Fruit fly (Drosophila melanogaster) whole organism, embryonic: ENCODE results near the gene Ets97D.

Experiments used
- BEAF-32 ChIP-seq: fragments of 200-800 bp; sonication (Bioruptor generic); optimal IDR thresholded peaks from 3 replicates; lab custom pipeline; 2017; ENCODE audit warnings: missing biosample characterization, missing genetic modification characterization, mild to moderate bottlenecking, moderate library complexity, missing genetic modification reagents
- BtbVII ChIP-seq: fragments of 200-800 bp; sonication (Bioruptor generic); optimal IDR thresholded peaks from 3 replicates; lab custom pipeline; 2017; ENCODE audit warnings: missing biosample characterization, mild to moderate bottlenecking, missing genetic modification characterization
- CG10274 ChIP-seq: fragments of 200-800 bp; sonication (Bioruptor generic); optimal IDR thresholded peaks from 3 replicates; lab custom pipeline; 2017; ENCODE audit warnings: missing biosample characterization, mild to moderate bottlenecking, missing genetic modification characterization
- CG10959 ChIP-seq: fragments of 200-800 bp; sonication (Bioruptor generic); IDR thresholded peaks from 2 replicates; pipeline ENCODE4 v1.3.6; 2022; ENCODE audit warnings: missing biosample characterization, missing genetic modification characterization
- CG11456 ChIP-seq: fragments of 200-800 bp; sonication (Bioruptor generic); IDR thresholded peaks from 3 replicates; pipeline ENCODE4 v1.3.6; 2022; ENCODE audit warnings: missing biosample characterization, missing genetic modification characterization
- CG1233 ChIP-seq: fragments of 200-800 bp; sonication (Bioruptor generic); optimal IDR thresholded peaks from 4 replicates; lab custom pipeline; 2018; ENCODE audit warnings: missing biosample characterization, mild to moderate bottlenecking, missing genetic modification characterization
- CG12659 ChIP-seq: fragments of 200-800 bp; sonication (Bioruptor generic); optimal IDR thresholded peaks from 3 replicates; lab custom pipeline; 2017; ENCODE audit warnings: mild to moderate bottlenecking, missing biosample characterization, missing genetic modification reagents, missing genetic modification characterization
- CG13287 ChIP-seq: fragments of 200-800 bp; sonication (Bioruptor generic); IDR thresholded peaks from 2 replicates; pipeline ENCODE4 v1.3.6; 2022; ENCODE audit warnings: missing biosample characterization, missing genetic modification characterization; ENCODE audit not compliant: partially characterized antibody
- CG13894 ChIP-seq: fragments of 200-800 bp; sonication (Bioruptor generic); optimal IDR thresholded peaks from 3 replicates; lab custom pipeline; 2018; ENCODE audit warnings: missing biosample characterization, mild to moderate bottlenecking, missing genetic modification characterization, moderate library complexity
- CG14710 ChIP-seq: fragments of 200-800 bp; sonication (Bioruptor generic); optimal IDR thresholded peaks from 3 replicates; lab custom pipeline; 2019; ENCODE audit warnings: missing biosample characterization, mild to moderate bottlenecking, missing genetic modification characterization, moderate library complexity
- CG1529 ChIP-seq: fragments of 200-800 bp; sonication (Bioruptor generic); optimal IDR thresholded peaks from 3 replicates; lab custom pipeline; 2018; ENCODE audit warnings: missing biosample characterization, missing genetic modification characterization
- CG15514 ChIP-seq: fragments of 200-800 bp; sonication (Bioruptor generic); optimal IDR thresholded peaks from 3 replicates; lab custom pipeline; 2017; ENCODE audit warnings: missing biosample characterization, missing genetic modification characterization, mild to moderate bottlenecking, moderate library complexity, missing genetic modification reagents
- CG15601 ChIP-seq: fragments of 200-800 bp; sonication (Bioruptor generic); optimal IDR thresholded peaks from 3 replicates; lab custom pipeline; 2019; ENCODE audit warnings: missing biosample characterization, mild to moderate bottlenecking, missing genetic modification characterization, moderate library complexity
- CG1602 ChIP-seq: fragments of 200-800 bp; sonication (Bioruptor generic); optimal IDR thresholded peaks from 3 replicates; lab custom pipeline; 2016; ENCODE audit warnings: missing biosample characterization, missing genetic modification characterization
- CG17829 ChIP-seq: fragments of 200-800 bp; optimal IDR thresholded peaks from 2 replicates; lab custom pipeline; 2019; ENCODE audit warnings: missing biosample characterization, mild to moderate bottlenecking, missing genetic modification characterization, moderate library complexity
- CG18619 ChIP-seq: fragments of 200-800 bp; sonication (Bioruptor generic); optimal IDR thresholded peaks from 3 replicates; lab custom pipeline; 2017; ENCODE audit warnings: missing biosample characterization, mild to moderate bottlenecking, missing genetic modification characterization
- CG32767 ChIP-seq: fragments of 200-800 bp; sonication (Bioruptor generic); IDR thresholded peaks from 2 replicates; pipeline ENCODE4 v1.3.6; 2022; ENCODE audit warnings: missing biosample characterization, missing genetic modification characterization
- CG3281 ChIP-seq: fragments of 200-800 bp; sonication (Bioruptor generic); optimal IDR thresholded peaks from 3 replicates; lab custom pipeline; 2017; ENCODE audit warnings: missing biosample characterization, mild to moderate bottlenecking, missing genetic modification characterization
- CG3847 ChIP-seq: fragments of 200-800 bp; sonication (Bioruptor generic); IDR thresholded peaks from 2 replicates; pipeline ENCODE4 v1.3.6; 2022; ENCODE audit warnings: missing biosample characterization, missing genetic modification characterization
- CG4617 ChIP-seq: fragments of 200-800 bp; sonication (Bioruptor generic); optimal IDR thresholded peaks from 3 replicates; lab custom pipeline; 2016; ENCODE audit warnings: missing biosample characterization, missing genetic modification characterization, borderline replicate concordance
- CG9215 ChIP-seq: fragments of 200-800 bp; sonication (Bioruptor generic); IDR thresholded peaks from 2 replicates; pipeline ENCODE4 v1.3.6; 2022; ENCODE audit warnings: missing biosample characterization, missing genetic modification characterization
- CG9797 ChIP-seq: fragments of 200-800 bp; sonication (Bioruptor generic); optimal IDR thresholded peaks from 3 replicates; lab custom pipeline; 2018; ENCODE audit warnings: missing biosample characterization, mild to moderate bottlenecking, missing genetic modification characterization
- CHES-1-like ChIP-seq: fragments of 200-800 bp; sonication (Bioruptor generic); optimal IDR thresholded peaks from 2 replicates; lab custom pipeline; 2016; ENCODE audit warnings: missing biosample characterization, missing genetic modification characterization
- Dek ChIP-seq: fragments of 200-800 bp; sonication (Bioruptor generic); optimal IDR thresholded peaks from 3 replicates; lab custom pipeline; 2019; ENCODE audit warnings: missing biosample characterization, mild to moderate bottlenecking, missing genetic modification characterization, moderate library complexity
- E2f2 ChIP-seq: fragments of 200-800 bp; sonication (Bioruptor generic); IDR thresholded peaks from 2 replicates; pipeline ENCODE4 v1.3.6; 2022; ENCODE audit warnings: missing biosample characterization, missing genetic modification characterization
- Fer1 ChIP-seq: fragments of 200-800 bp; sonication (Bioruptor generic); optimal IDR thresholded peaks from 2 replicates; lab custom pipeline; 2017; ENCODE audit warnings: missing biosample characterization, mild to moderate bottlenecking, missing genetic modification characterization
- HLH3B ChIP-seq: fragments of 200-800 bp; sonication (Bioruptor generic); IDR thresholded peaks from 2 replicates; pipeline ENCODE4 v1.3.6; 2022; ENCODE audit warnings: missing biosample characterization, missing genetic modification characterization
- HmgZ ChIP-seq: fragments of 200-800 bp; sonication (Bioruptor generic); optimal IDR thresholded peaks from 2 replicates; lab custom pipeline; 2018; ENCODE audit warnings: missing biosample characterization, mild to moderate bottlenecking, missing genetic modification characterization
- Hmr ChIP-seq: fragments of 200-800 bp; sonication (Bioruptor generic); optimal IDR thresholded peaks from 3 replicates; lab custom pipeline; 2017; ENCODE audit warnings: mild to moderate bottlenecking, missing biosample characterization, missing genetic modification reagents, missing genetic modification characterization
- MBD-R2 ChIP-seq: fragments of 200-800 bp; sonication (Bioruptor generic); IDR thresholded peaks from 2 replicates; pipeline ENCODE4 v1.3.6; 2022; ENCODE audit warnings: missing biosample characterization, missing genetic modification characterization
- Max ChIP-seq: fragments of 200-800 bp; sonication (Bioruptor generic); optimal IDR thresholded peaks from 2 replicates; lab custom pipeline; 2016; ENCODE audit warnings: missing biosample characterization, mild to moderate bottlenecking, missing genetic modification characterization
- Med ChIP-seq: fragments of 200-800 bp; sonication (Bioruptor generic); peaks from one replicate; lab custom pipeline; 2016; ENCODE audit warnings: missing biosample characterization, missing genetic modification characterization, mild to moderate bottlenecking, inconsistent platforms, moderate library complexity
- Myb ChIP-seq: fragments of 200-800 bp; sonication (Bioruptor generic); optimal IDR thresholded peaks from 2 replicates; lab custom pipeline; 2016; ENCODE audit warnings: missing biosample characterization, missing genetic modification characterization
- Tbp ChIP-seq: fragments of >200 bp; optimal IDR thresholded peaks from 2 replicates; lab custom pipeline; 2018; ENCODE audit warnings: missing biosample characterization, missing genetic modification characterization
- ci ChIP-seq: fragments of 200-800 bp; sonication (Bioruptor generic); IDR thresholded peaks from 3 replicates; pipeline ENCODE4 v1.3.6; 2022; ENCODE audit warnings: missing biosample characterization, missing genetic modification characterization
- disco-r ChIP-seq: fragments of 200-800 bp; sonication (Bioruptor generic); optimal IDR thresholded peaks from 2 replicates; lab custom pipeline; 2016; ENCODE audit warnings: missing biosample characterization, missing genetic modification characterization
- exex ChIP-seq: fragments of 200-800 bp; sonication (Bioruptor generic); optimal IDR thresholded peaks from 4 replicates; lab custom pipeline; 2018; ENCODE audit warnings: missing biosample characterization, mild to moderate bottlenecking, missing genetic modification characterization, moderate library complexity
- gce ChIP-seq: fragments of 200-800 bp; sonication (Bioruptor generic); IDR thresholded peaks from 3 replicates; pipeline ENCODE4 v1.3.6; 2022; ENCODE audit warnings: missing biosample characterization, missing genetic modification characterization
- gcm ChIP-seq: fragments of 200-800 bp; sonication (Bioruptor generic); optimal IDR thresholded peaks from 2 replicates; lab custom pipeline; 2019; ENCODE audit warnings: missing biosample characterization, mild to moderate bottlenecking, missing genetic modification characterization, moderate library complexity
- gcm2 ChIP-seq: fragments of 200-800 bp; sonication (Bioruptor generic); optimal IDR thresholded peaks from 2 replicates; lab custom pipeline; 2016; ENCODE audit warnings: missing biosample characterization, missing genetic modification characterization
- gfzf ChIP-seq: fragments of 200-800 bp; sonication (Bioruptor generic); optimal IDR thresholded peaks from 2 replicates; lab custom pipeline; 2016; ENCODE audit warnings: missing biosample characterization, mild to moderate bottlenecking, missing genetic modification characterization, moderate library complexity
- hb ChIP-seq: fragments of 200-800 bp; sonication (Bioruptor generic); IDR thresholded peaks from 3 replicates; pipeline ENCODE4 v1.3.6; 2022; ENCODE audit warnings: missing biosample characterization, missing genetic modification characterization; ENCODE audit not compliant: partially characterized antibody
- insv ChIP-seq, 2 experiments: fragments of 200-800 bp; sonication (Bioruptor generic); optimal IDR thresholded peaks; 3 replicates each; lab custom pipeline; 2016 to 2018; ENCODE audit warnings: missing biosample characterization in 2 of 2, missing genetic modification characterization in 2 of 2
- klu ChIP-seq: fragments of 200-800 bp; sonication (Bioruptor generic); IDR thresholded peaks from 2 replicates; pipeline ENCODE4 v1.3.6; 2022; ENCODE audit warnings: missing biosample characterization, missing genetic modification characterization
- onecut ChIP-seq: fragments of 200-800 bp; sonication (Bioruptor generic); IDR thresholded peaks from 2 replicates; pipeline ENCODE4 v1.3.6; 2022; ENCODE audit warnings: missing biosample characterization, missing genetic modification characterization
- phol ChIP-seq: fragments of 200-800 bp; sonication (Bioruptor generic); optimal IDR thresholded peaks from 3 replicates; lab custom pipeline; 2018; ENCODE audit warnings: missing biosample characterization, mild to moderate bottlenecking, missing genetic modification characterization, moderate library complexity
- sc ChIP-seq, 3 experiments: fragments of >200 bp in 2 of 3; fragments of 200-800 bp in 1 of 3; sonication (Bioruptor generic) in 1 of 3; optimal IDR thresholded peaks; 2 replicates in 2 of 3; 3 replicates in 1 of 3; lab custom pipeline; 2017; ENCODE audit warnings: mild to moderate bottlenecking in 1 of 3, missing biosample characterization in 1 of 3, missing genetic modification characterization in 1 of 3, missing genetic modification reagents in 1 of 3
- slp2 ChIP-seq: fragments of 200-800 bp; sonication (Bioruptor generic); optimal IDR thresholded peaks from 2 replicates; lab custom pipeline; 2016; ENCODE audit warnings: missing biosample characterization, missing genetic modification characterization
- trem ChIP-seq: fragments of 200-800 bp; optimal IDR thresholded peaks from 3 replicates; lab custom pipeline; 2019; ENCODE audit warnings: missing biosample characterization, mild to moderate bottlenecking, missing genetic modification characterization, moderate library complexity
- tx ChIP-seq: fragments of 200-800 bp; sonication (Bioruptor generic); optimal IDR thresholded peaks from 2 replicates; lab custom pipeline; 2016; ENCODE audit warnings: missing biosample characterization, missing genetic modification characterization
- unpg ChIP-seq: fragments of 200-800 bp; sonication (Bioruptor generic); optimal IDR thresholded peaks from 3 replicates; lab custom pipeline; 2018; ENCODE audit warnings: missing biosample characterization, mild to moderate bottlenecking, missing genetic modification characterization, moderate library complexity

Ets97D gene

dm6 chr3R:26945233-26945632 is 32.5 kb upstream of the Ets97D start, which contains the start of gene CG14252 (continued):
- TF ChIP-seq Dek (tag; lab: Kevin White, UChicago) (peak; percentile 11), phol (tag; lab: Kevin White, UChicago) (peak; percentile 45), disco-r (GFP tag; lab: Kevin White, UChicago) (no peak), trem (tag; lab: Kevin White, UChicago) (peak; percentile 72), CG15514 (GFP tag; lab: Kevin White, UChicago) (peak; percentile 74), Med (GFP tag; lab: Kevin White, UChicago) (peak; percentile 77), CG3281 (GFP tag; lab: Kevin White, UChicago) (peak; percentile 76), Max (GFP tag; lab: Kevin White, UChicago) (peak; percentile 17), HmgZ (tag; lab: Kevin White, UChicago) (peak; percentile 48), E2f2 (GFP tag; lab: Robert Waterston, UW) (peak; percentile 99), Hmr (GFP tag; lab: Kevin White, UChicago) (no peak), slp2 (GFP tag; lab: Kevin White, UChicago) (no peak), BEAF-32 (peak; percentile 40), CG4617 (peak; percentile 36), gfzf (GFP tag; lab: Kevin White, UChicago) (peak; percentile 97), sc (optimal IDR thresholded peaks at IDR 0.05; lab: Kevin White, UChicago) (no peak), sc (GFP tag; optimal IDR thresholded peaks at IDR 0.05; lab: Kevin White, UChicago) (no peak), exex (tag; lab: Kevin White, UChicago) (peak; percentile 50), CG12659 (GFP tag; lab: Kevin White, UChicago) (peak; percentile 26), hb (GFP tag; lab: Robert Waterston, UW) (no peak), tx (GFP tag; lab: Kevin White, UChicago) (no peak), MBD-R2 (GFP tag; lab: Robert Waterston, UW) (peak; percentile 77), Fer1 (GFP tag; lab: Kevin White, UChicago) (peak; percentile 43), CG13894 (tag; lab: Kevin White, UChicago) (peak; percentile 55), Myb (peak; percentile 2), CG1529 (GFP tag; lab: Kevin White, UChicago) (no peak), CG13287 (GFP tag; lab: Robert Waterston, UW) (peak; percentile 31; the same call in 1 of the 2 replicates), CG18619 (GFP tag; lab: Kevin White, UChicago) (no peak), onecut (GFP tag; lab: Robert Waterston, UW) (peak; percentile 74), CG9797 (GFP tag; lab: Kevin White, UChicago) (peak; percentile 82), CG17829 (tag; lab: Kevin White, UChicago) (peak; percentile 61), CG15601 (peak; percentile 61), ci (GFP tag; lab: Robert Waterston, UW) (no peak), CHES-1-like (GFP tag; lab: Kevin White, UChicago) (peak; percentile 38), CG3847 (GFP tag; lab: Robert Waterston, UW) (peak; percentile 60), gcm2 (GFP tag; lab: Kevin White, UChicago) (no peak), CG9215 (no peak)

dm6 chr3R:26937423-26937822 is 24.7 kb upstream of the Ets97D start:
- TF ChIP-seq CG10274 (GFP tag; lab: Kevin White, UChicago) (peak; percentile 23), unpg (GFP tag; lab: Kevin White, UChicago) (peak; percentile 26), Tbp (no peak), CG14710 (tag; lab: Kevin White, UChicago) (peak; percentile 31), insv (GFP tag; optimal IDR thresholded peaks at IDR 0.05; lab: Kevin White, UChicago) (no peak), CG1233 (GFP tag; lab: Kevin White, UChicago) (peak; percentile 57), gcm (GFP tag; lab: Kevin White, UChicago) (no peak), HLH3B (peak; percentile 19; the same call in 1 of the 2 replicates), BtbVII (GFP tag; lab: Kevin White, UChicago) (peak; percentile 48), gce (GFP tag; lab: Robert Waterston, UW) (no peak), CG1602 (GFP tag; lab: Kevin White, UChicago) (peak; percentile 21), CG32767 (GFP tag; lab: Robert Waterston, UW) (no peak), klu (GFP tag; lab: Robert Waterston, UW) (no peak), CG10959 (GFP tag; lab: Robert Waterston, UW) (no peak), CG11456 (0 out of 3 replicates have a peak, but pooled peaks have one; percentile 49)
